Worm (Caenorhabditis elegans) whole organism, L4/young adult: ENCODE results near the gene B0563.6.

Experiments used
- W03F9.2 ChIP-seq: fragments of 150-350 bp; optimal IDR thresholded peaks from 2 replicates; lab custom pipeline; 2014; ENCODE audit warnings: missing biosample characterization, missing genetic modification characterization
- him-1 ChIP-seq: sonication (generic microtip); optimal IDR thresholded peaks from 2 replicates; lab custom pipeline; 2016; ENCODE audit warnings: missing genotype, missing genetic modification reagents, missing genetic modification characterization, missing compliant biosample characterization

DNA sequence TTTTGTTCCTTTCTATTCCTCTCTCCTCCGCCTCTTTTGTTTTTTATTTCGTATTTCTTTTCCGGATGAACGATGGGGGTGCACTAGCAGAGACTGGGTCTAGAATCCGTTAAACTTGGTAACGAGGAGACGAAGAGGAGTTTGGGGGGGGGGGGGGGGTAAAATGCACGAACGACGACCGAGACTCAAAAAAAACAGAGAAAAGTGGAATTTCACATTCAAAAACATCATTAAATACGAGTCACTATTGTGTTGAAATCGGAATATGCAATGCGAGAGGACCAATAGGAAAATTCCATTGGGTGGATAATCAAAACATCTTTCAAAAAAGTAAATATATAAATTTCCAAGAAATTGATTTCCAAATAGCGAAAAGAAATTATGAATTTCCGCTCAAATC, 16.7 kb downstream of the B0563.6 start, which contains the start of gene B0563.7:
- TF ChIP-seq W03F9.2 (tag; lab: Kevin White, UChicago) (no peak), him-1 (tag; lab: Kevin White, UChicago) (no peak)
